Fruit fly (Drosophila melanogaster) whole organism, embryonic: ENCODE results near the gene CG31612.

Source experiments
- Abd-B ChIP-seq: fragments of 200-800 bp; sonication (Bioruptor generic); optimal IDR thresholded peaks from 2 replicates; lab custom pipeline; 2018; ENCODE audit warnings: missing biosample characterization, mild to moderate bottlenecking, missing genetic modification characterization, moderate library complexity
- Atf-2 ChIP-seq: fragments of 200-800 bp; sonication (Bioruptor generic); optimal IDR thresholded peaks from 2 replicates; lab custom pipeline; 2016; ENCODE audit warnings: missing biosample characterization, missing genetic modification characterization
- Atf3 ChIP-seq: fragments of 200-800 bp; sonication (Bioruptor generic); optimal IDR thresholded peaks from 3 replicates; lab custom pipeline; 2016; ENCODE audit warnings: missing biosample characterization, missing genetic modification characterization
- CG1233 ChIP-seq: fragments of 200-800 bp; sonication (Bioruptor generic); optimal IDR thresholded peaks from 4 replicates; lab custom pipeline; 2018; ENCODE audit warnings: missing biosample characterization, mild to moderate bottlenecking, missing genetic modification characterization
- CG1529 ChIP-seq: fragments of 200-800 bp; sonication (Bioruptor generic); optimal IDR thresholded peaks from 3 replicates; lab custom pipeline; 2018; ENCODE audit warnings: missing biosample characterization, missing genetic modification characterization
- CG1603 ChIP-seq: fragments of 200-800 bp; sonication (Bioruptor generic); optimal IDR thresholded peaks from 2 replicates; lab custom pipeline; 2019; ENCODE audit warnings: missing biosample characterization, mild to moderate bottlenecking, missing genetic modification characterization, moderate library complexity
- CG17612 ChIP-seq: fragments of 200-800 bp; sonication (Bioruptor generic); IDR thresholded peaks from 2 replicates; pipeline ENCODE4 v1.3.6; 2022; ENCODE audit warnings: missing biosample characterization, missing genetic modification characterization
- CG2678 ChIP-seq: fragments of 200-800 bp; sonication (Bioruptor generic); optimal IDR thresholded peaks from 3 replicates; lab custom pipeline; 2019; ENCODE audit warnings: missing biosample characterization, mild to moderate bottlenecking, missing genetic modification characterization, moderate library complexity
- CG31224 ChIP-seq: fragments of 200-800 bp; sonication (Bioruptor generic); IDR thresholded peaks from 2 replicates; pipeline ENCODE4 v1.3.6; 2022; ENCODE audit warnings: missing biosample characterization, missing genetic modification characterization
- CG32532 ChIP-seq: fragments of 200-800 bp; sonication (Bioruptor generic); IDR thresholded peaks from 2 replicates; pipeline ENCODE4 v1.3.6; 2022; ENCODE audit warnings: missing biosample characterization, missing genetic modification characterization
- CG34224 ChIP-seq: fragments of 200-800 bp; sonication (Bioruptor generic); IDR thresholded peaks from 3 replicates; pipeline ENCODE4 v1.3.6; 2022; ENCODE audit warnings: missing biosample characterization, missing genetic modification characterization; ENCODE audit not compliant: partially characterized antibody
- CG34422 ChIP-seq: fragments of 200-800 bp; sonication (Bioruptor generic); IDR thresholded peaks from 3 replicates; pipeline ENCODE4 v1.3.6; 2022; ENCODE audit warnings: missing biosample characterization, missing genetic modification characterization
- CG4404 ChIP-seq: fragments of 200-800 bp; sonication (Bioruptor generic); IDR thresholded peaks from 2 replicates; pipeline ENCODE4 v1.3.6; 2022; ENCODE audit warnings: missing biosample characterization, missing genetic modification characterization
- CG6791 ChIP-seq: fragments of 200-800 bp; sonication (Bioruptor generic); IDR thresholded peaks from 3 replicates; pipeline ENCODE4 v1.3.6; 2022; ENCODE audit warnings: missing biosample characterization, missing genetic modification characterization; ENCODE audit not compliant: partially characterized antibody
- CG8359 ChIP-seq: fragments of 200-800 bp; sonication (Bioruptor generic); optimal IDR thresholded peaks from 2 replicates; lab custom pipeline; 2017; ENCODE audit warnings: missing biosample characterization, mild to moderate bottlenecking, missing genetic modification characterization, borderline replicate concordance
- CG9727 ChIP-seq: fragments of 200-800 bp; sonication (Bioruptor generic); optimal IDR thresholded peaks from 3 replicates; lab custom pipeline; 2017; ENCODE audit warnings: missing biosample characterization, mild to moderate bottlenecking, missing genetic modification characterization
- Dll ChIP-seq: fragments of 200-800 bp; sonication (Bioruptor generic); IDR thresholded peaks from 4 replicates; pipeline ENCODE4 v1.3.6; 2022; ENCODE audit warnings: missing biosample characterization, missing genetic modification characterization; ENCODE audit not compliant: partially characterized antibody
- Elba2 ChIP-seq: fragments of 200-800 bp; sonication (Bioruptor generic); optimal IDR thresholded peaks from 3 replicates; lab custom pipeline; 2016; ENCODE audit warnings: missing biosample characterization, missing genetic modification characterization
- Ets65A ChIP-seq: fragments of 200-800 bp; sonication (Bioruptor generic); peaks from one replicate; lab custom pipeline; 2016; ENCODE audit warnings: missing biosample characterization, missing genetic modification characterization
- HLH3B ChIP-seq: fragments of 200-800 bp; sonication (Bioruptor generic); IDR thresholded peaks from 2 replicates; pipeline ENCODE4 v1.3.6; 2022; ENCODE audit warnings: missing biosample characterization, missing genetic modification characterization
- HLH4C ChIP-seq: fragments of 200-800 bp; sonication (Bioruptor generic); IDR thresholded peaks from 3 replicates; pipeline ENCODE4 v1.3.6; 2022; ENCODE audit warnings: missing biosample characterization, missing genetic modification characterization; ENCODE audit not compliant: partially characterized antibody
- HmgZ ChIP-seq: fragments of 200-800 bp; sonication (Bioruptor generic); optimal IDR thresholded peaks from 2 replicates; lab custom pipeline; 2018; ENCODE audit warnings: missing biosample characterization, mild to moderate bottlenecking, missing genetic modification characterization
- MESR4 ChIP-seq: fragments of 200-800 bp; sonication (Bioruptor generic); optimal IDR thresholded peaks from 2 replicates; lab custom pipeline; 2018; ENCODE audit warnings: missing biosample characterization, mild to moderate bottlenecking, missing genetic modification characterization, moderate library complexity
- Med ChIP-seq: fragments of 200-800 bp; sonication (Bioruptor generic); peaks from one replicate; lab custom pipeline; 2016; ENCODE audit warnings: missing biosample characterization, missing genetic modification characterization, mild to moderate bottlenecking, inconsistent platforms, moderate library complexity
- Mes4 ChIP-seq: fragments of 200-800 bp; sonication (Bioruptor generic); optimal IDR thresholded peaks from 2 replicates; lab custom pipeline; 2016; ENCODE audit warnings: missing biosample characterization, missing genetic modification characterization
- Ravus ChIP-seq: fragments of 200-800 bp; sonication (Bioruptor generic); IDR thresholded peaks from 2 replicates; pipeline ENCODE4 v1.3.6; 2022; ENCODE audit warnings: missing biosample characterization, missing genetic modification characterization
- Sox102F ChIP-seq: fragments of 200-800 bp; sonication (Bioruptor generic); optimal IDR thresholded peaks from 2 replicates; lab custom pipeline; 2018; ENCODE audit warnings: missing biosample characterization, mild to moderate bottlenecking, missing genetic modification characterization, moderate library complexity
- Spps ChIP-seq: fragments of 200-800 bp; sonication (Bioruptor generic); optimal IDR thresholded peaks from 2 replicates; lab custom pipeline; 2018; ENCODE audit warnings: missing biosample characterization, mild to moderate bottlenecking, missing genetic modification characterization
- Sry-β ChIP-seq: fragments of 200-800 bp; sonication (Bioruptor generic); optimal IDR thresholded peaks from 2 replicates; lab custom pipeline; 2018; ENCODE audit warnings: missing biosample characterization, mild to moderate bottlenecking, missing genetic modification characterization, moderate library complexity
- Trl ChIP-seq, 3 experiments: fragments of >200 bp in 2 of 3; fragments of 200-800 bp in 1 of 3; sonication (Bioruptor generic) in 1 of 3; optimal IDR thresholded peaks; 2 replicates in 1 of 3; 3 replicates in 2 of 3; lab custom pipeline; 2016 to 2017; ENCODE audit warnings: missing biosample characterization in 1 of 3, missing genetic modification characterization in 1 of 3
- ac ChIP-seq: fragments of 200-800 bp; sonication (Bioruptor generic); optimal IDR thresholded peaks from 3 replicates; lab custom pipeline; 2017; ENCODE audit warnings: missing biosample characterization, mild to moderate bottlenecking, missing genetic modification characterization
- bsh ChIP-seq, 2 experiments: fragments of 200-800 bp; sonication (Bioruptor generic); optimal IDR thresholded peaks; 2 replicates each; lab custom pipeline; 2017 to 2018; ENCODE audit warnings: mild to moderate bottlenecking in 2 of 2, missing biosample characterization in 2 of 2, missing genetic modification characterization in 2 of 2, moderate library complexity in 1 of 2
- cato ChIP-seq: fragments of 200-800 bp; sonication (Bioruptor generic); optimal IDR thresholded peaks from 2 replicates; lab custom pipeline; 2016; ENCODE audit warnings: missing biosample characterization, missing genetic modification characterization, borderline replicate concordance
- chn ChIP-seq: fragments of 200-800 bp; sonication (Bioruptor generic); optimal IDR thresholded peaks from 2 replicates; lab custom pipeline; 2016; ENCODE audit warnings: missing biosample characterization, missing genetic modification characterization
- en ChIP-seq: fragments of 200-800 bp; sonication (Bioruptor generic); optimal IDR thresholded peaks from 2 replicates; lab custom pipeline; 2016; ENCODE audit warnings: missing biosample characterization, missing genetic modification characterization
- hth ChIP-seq: fragments of >200 bp; optimal IDR thresholded peaks from 2 replicates; lab custom pipeline; 2017; ENCODE audit warnings: inconsistent platforms
- kah ChIP-seq: fragments of 200-800 bp; sonication (Bioruptor generic); optimal IDR thresholded peaks from 2 replicates; lab custom pipeline; 2018; ENCODE audit warnings: missing biosample characterization, mild to moderate bottlenecking, missing genetic modification characterization
- nerfin-1 ChIP-seq: fragments of 200-800 bp; sonication (Bioruptor generic); optimal IDR thresholded peaks from 3 replicates; lab custom pipeline; 2019; ENCODE audit warnings: missing biosample characterization, mild to moderate bottlenecking, missing genetic modification characterization, moderate library complexity
- onecut ChIP-seq: fragments of 200-800 bp; sonication (Bioruptor generic); IDR thresholded peaks from 2 replicates; pipeline ENCODE4 v1.3.6; 2022; ENCODE audit warnings: missing biosample characterization, missing genetic modification characterization
- pita ChIP-seq: fragments of 200-800 bp; sonication (Bioruptor generic); optimal IDR thresholded peaks from 2 replicates; lab custom pipeline; 2017; ENCODE audit warnings: missing biosample characterization, mild to moderate bottlenecking, missing genetic modification characterization
- rib ChIP-seq: fragments of 200-800 bp; sonication (Bioruptor generic); IDR thresholded peaks from 2 replicates; pipeline ENCODE4 v1.3.6; 2022; ENCODE audit warnings: missing biosample characterization, missing genetic modification characterization
- so ChIP-seq: fragments of 200-800 bp; sonication (Bioruptor generic); IDR thresholded peaks from 3 replicates; pipeline ENCODE4 v1.3.6; 2022; ENCODE audit warnings: missing biosample characterization, missing genetic modification characterization
- sob ChIP-seq: fragments of 200-800 bp; sonication (Bioruptor generic); IDR thresholded peaks from 2 replicates; pipeline ENCODE4 v1.3.6; 2022; ENCODE audit warnings: missing biosample characterization, missing genetic modification characterization
- tap ChIP-seq: fragments of 200-800 bp; optimal IDR thresholded peaks from 3 replicates; lab custom pipeline; 2019; ENCODE audit warnings: missing biosample characterization, mild to moderate bottlenecking, missing genetic modification characterization, moderate library complexity
- vnd ChIP-seq: fragments of 200-800 bp; sonication (Bioruptor generic); IDR thresholded peaks from 3 replicates; pipeline ENCODE4 v1.3.6; 2022; ENCODE audit warnings: missing biosample characterization, missing genetic modification characterization; ENCODE audit not compliant: partially characterized antibody
- vvl ChIP-seq: fragments of 200-800 bp; sonication (Bioruptor generic); IDR thresholded peaks from 2 replicates; pipeline ENCODE4 v1.3.6; 2022; ENCODE audit warnings: missing biosample characterization, missing genetic modification characterization
- zen ChIP-seq: fragments of 200-800 bp; sonication (Bioruptor generic); optimal IDR thresholded peaks from 3 replicates; lab custom pipeline; 2018; ENCODE audit warnings: missing biosample characterization, mild to moderate bottlenecking, missing genetic modification characterization, moderate library complexity

The CG31612 gene

DNA sequence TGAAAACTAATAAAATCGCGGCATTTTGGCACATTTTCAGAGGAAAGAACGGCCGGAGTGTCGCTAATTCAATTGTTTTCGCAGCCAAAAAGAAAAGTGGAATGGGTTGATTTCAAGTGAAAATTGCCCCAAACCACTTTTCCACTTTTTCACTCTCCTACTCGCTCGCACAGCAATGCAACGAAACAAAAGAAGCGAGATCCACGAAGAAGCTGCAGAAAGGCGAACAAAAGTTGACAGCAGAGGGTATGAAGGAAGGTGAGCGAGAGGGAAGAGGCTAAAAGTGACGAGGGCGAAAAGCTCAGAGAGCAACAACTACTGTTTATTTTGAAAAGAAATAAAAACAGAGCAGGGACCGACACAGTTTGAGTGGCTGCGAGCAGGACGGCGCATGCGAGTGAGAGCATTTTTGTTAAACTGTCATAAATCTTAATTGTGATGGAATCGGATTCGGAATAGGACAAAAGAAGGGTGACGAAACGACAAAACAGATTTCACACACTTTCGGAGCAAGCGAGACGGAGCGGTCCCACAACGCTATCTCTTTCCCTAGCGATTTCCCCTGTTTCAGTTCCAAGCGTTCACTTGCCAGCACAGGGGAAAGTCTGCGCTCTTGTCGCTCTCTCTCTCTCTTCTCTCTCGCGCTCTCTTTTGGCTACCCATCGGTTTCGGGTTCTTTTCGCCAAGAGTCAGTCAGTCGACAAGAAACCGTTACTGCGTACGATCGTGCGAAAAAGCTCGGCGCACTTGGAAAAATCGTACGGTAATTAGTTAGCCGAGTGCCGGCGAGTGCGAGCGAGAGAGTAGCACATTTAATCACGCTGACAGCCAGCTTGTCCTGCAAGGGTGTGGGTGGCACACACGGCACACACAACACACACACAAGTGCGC, 32.9 kb upstream of the CG31612 start, which contains the start of gene tsh (continued):
- TF ChIP-seq so (GFP tag; lab: Robert Waterston, UW) (no peak), Elba2 (GFP tag; lab: Kevin White, UChicago) (no peak), bsh (GFP tag; optimal IDR thresholded peaks at IDR 0.05; lab: Kevin White, UChicago) (no peak), CG8359 (GFP tag; lab: Kevin White, UChicago) (peak; percentile 25), chn (peak; percentile 16), Abd-B (GFP tag; lab: Kevin White, UChicago) (no peak), sob (GFP tag; lab: Robert Waterston, UW) (peak; percentile 29; the same call in 1 of the 2 replicates), HmgZ (peak; percentile 6), CG1529 (no peak), cato (no peak), CG9727 (no peak), CG34422 (0 out of 3 replicates have a peak, but pooled peaks have one; percentile 19), Dll (GFP tag; lab: Robert Waterston, UW) (0 out of 4 replicates have a peak, but pooled peaks have one; percentile 38), nerfin-1 (tag; lab: Kevin White, UChicago) (peak; percentile 33), HLH3B (GFP tag; lab: Robert Waterston, UW) (no peak), Atf3 (GFP tag; lab: Kevin White, UChicago) (no peak), CG1603 (tag; lab: Kevin White, UChicago) (no peak), Ravus (GFP tag; lab: Robert Waterston, UW) (no peak), en (GFP tag; lab: Kevin White, UChicago) (no peak), Ets65A (GFP tag; lab: Kevin White, UChicago) (no peak), CG2678 (tag; lab: Kevin White, UChicago) (no peak), Sox102F (GFP tag; lab: Kevin White, UChicago) (peak; percentile 5), onecut (GFP tag; lab: Robert Waterston, UW) (0 out of 2 replicates have a peak, but pooled peaks have one; percentile 8), hth (no peak), tap (no peak), CG1233 (GFP tag; lab: Kevin White, UChicago) (no peak), HLH4C (GFP tag; lab: Robert Waterston, UW) (0 out of 3 replicates have a peak, but pooled peaks have one; percentile 53), vnd (GFP tag; lab: Robert Waterston, UW) (0 out of 3 replicates have a peak, but pooled peaks have one; percentile 36), Trl (optimal IDR thresholded peaks at IDR 0.05; lab: Kevin White, UChicago) (peak; percentile 97 to 99), Trl (GFP tag; optimal IDR thresholded peaks at IDR 0.05; lab: Kevin White, UChicago) (peak; percentile 58), vvl (GFP tag; lab: Robert Waterston, UW) (peak; percentile 38; the same call in 1 of the 2 replicates), zen (tag; lab: Kevin White, UChicago) (peak; percentile 46), ac (GFP tag; lab: Kevin White, UChicago) (no peak), kah (no peak), MESR4 (no peak), CG31224 (GFP tag; lab: Robert Waterston, UW) (no peak), pita (GFP tag; lab: Kevin White, UChicago) (no peak), rib (GFP tag; lab: Robert Waterston, UW) (peak; percentile 32; the same call in 1 of the 2 replicates), Med (GFP tag; lab: Kevin White, UChicago) (peak; percentile 36), Atf-2 (GFP tag; lab: Kevin White, UChicago) (no peak), CG4404 (GFP tag; lab: Robert Waterston, UW) (no peak), Mes4 (GFP tag; lab: Kevin White, UChicago) (no peak), Spps (tag; lab: Kevin White, UChicago) (no peak), CG32532 (GFP tag; lab: Robert Waterston, UW) (peak; percentile 53; the same call in 1 of the 2 replicates), CG6791 (GFP tag; lab: Robert Waterston, UW) (peak; percentile 49; the same call in 2 of the 3 replicates), CG34224 (GFP tag; lab: Robert Waterston, UW) (0 out of 3 replicates have a peak, but pooled peaks have one; percentile 38), CG17612 (GFP tag; lab: Robert Waterston, UW) (no peak), Sry-β (GFP tag; lab: Kevin White, UChicago) (no peak)
